Fruit fly (Drosophila melanogaster): ENCODE data around the gene fkh.
A peak's percentile ranks its signal among the peaks of the same experiment; 100 is the strongest.

Gene fkh

dm6 chr3R:28563531-28563930, 21.5 kb downstream of the fkh start:
- TF ChIP-seq jim (GFP tag; optimal IDR thresholded peaks at IDR 0.05): no peak
- TF ChIP-seq rgr (GFP tag; optimal IDR thresholded peaks at IDR 0.05): no peak
- TF ChIP-seq Sp1 (GFP tag; optimal IDR thresholded peaks at IDR 0.05): no peak
- no peak for TF ChIP-seq HLH106 (tag; optimal IDR thresholded peaks at IDR 0.05)
- TF ChIP-seq dmrt93B (GFP tag; optimal IDR thresholded peaks at IDR 0.05): no peak
- no peak for TF ChIP-seq CG9705 (GFP tag; optimal IDR thresholded peaks at IDR 0.05)

dm6 chr3R:28562654-28563198, 22.3 kb downstream of the fkh start:
- TF ChIP-seq Hnf4 (GFP tag; optimal IDR thresholded peaks at IDR 0.05): no peak
- TF ChIP-seq Myc (optimal IDR thresholded peaks at IDR 0.05): no peak
- no peak for TF ChIP-seq pan (optimal IDR thresholded peaks at IDR 0.05)
- no peak for TF ChIP-seq Dif (GFP tag; optimal IDR thresholded peaks at IDR 0.05; ENCODE audit: partially characterized antibody)
- TF ChIP-seq CG32264 (GFP tag; optimal IDR thresholded peaks at IDR 0.05): no peak
- TF ChIP-seq Vsx2 (GFP tag; optimal IDR thresholded peaks at IDR 0.05; ENCODE audit: partially characterized antibody): no peak
- no peak for TF ChIP-seq br (GFP tag; optimal IDR thresholded peaks at IDR 0.05)
- TF ChIP-seq psq (GFP tag; optimal IDR thresholded peaks at IDR 0.05): no peak
- no peak for TF ChIP-seq OdsH (GFP tag; optimal IDR thresholded peaks at IDR 0.05)
- no peak for TF ChIP-seq GATAd (GFP tag; optimal IDR thresholded peaks at IDR 0.05)
- TF ChIP-seq CG9705 (GFP tag; optimal IDR thresholded peaks at IDR 0.05): no peak
- TF ChIP-seq jim (GFP tag; optimal IDR thresholded peaks at IDR 0.05): no peak
- no peak for TF ChIP-seq sage (GFP tag; optimal IDR thresholded peaks at IDR 0.05)
- TF ChIP-seq h (GFP tag; optimal IDR thresholded peaks at IDR 0.05): no peak
- TF ChIP-seq Mio (GFP tag; optimal IDR thresholded peaks at IDR 0.05): no peak
- TF ChIP-seq CrebA (GFP tag; optimal IDR thresholded peaks at IDR 0.05; ENCODE audit: borderline replicate concordance): no peak

dm6 chr3R:28561320-28561831, 23.7 kb downstream of the fkh start:
- TF ChIP-seq usp (GFP tag; optimal IDR thresholded peaks at IDR 0.05) (no peak), tai (GFP tag; optimal IDR thresholded peaks at IDR 0.05) (no peak), GATAd (GFP tag; optimal IDR thresholded peaks at IDR 0.05) (no peak), h (GFP tag; optimal IDR thresholded peaks at IDR 0.05) (no peak), HLH106 (tag; optimal IDR thresholded peaks at IDR 0.05) (no peak), dmrt93B (GFP tag; optimal IDR thresholded peaks at IDR 0.05) (no peak), dl (GFP tag; optimal IDR thresholded peaks at IDR 0.05; ENCODE audit: insufficient read depth in 1 of 2, partially characterized antibody in 2 of 2) (no peak), Myc (optimal IDR thresholded peaks at IDR 0.05) (no peak), Dfd (GFP tag; optimal IDR thresholded peaks at IDR 0.05) (no peak), Hr78 (GFP tag; optimal IDR thresholded peaks at IDR 0.05) (no peak), OdsH (GFP tag; optimal IDR thresholded peaks at IDR 0.05) (no peak), Vsx2 (GFP tag; optimal IDR thresholded peaks at IDR 0.05; ENCODE audit: partially characterized antibody) (no peak), CG32264 (GFP tag; optimal IDR thresholded peaks at IDR 0.05) (no peak), jim (GFP tag; optimal IDR thresholded peaks at IDR 0.05) (no peak), Mio (GFP tag; optimal IDR thresholded peaks at IDR 0.05) (no peak), fru (GFP tag; optimal IDR thresholded peaks at IDR 0.05) (no peak), rgr (GFP tag; optimal IDR thresholded peaks at IDR 0.05) (no peak)

- TF ChIP-seq Hnf4 (GFP tag; optimal IDR thresholded peaks at IDR 0.05): peak; percentile 3
- TF ChIP-seq tai (GFP tag; optimal IDR thresholded peaks at IDR 0.05): no peak
- no peak for TF ChIP-seq sv (GFP tag; optimal IDR thresholded peaks at IDR 0.05)
- TF ChIP-seq Abd-B (GFP tag; optimal IDR thresholded peaks at IDR 0.05): no peak
- no peak for TF ChIP-seq foxo (GFP tag; optimal IDR thresholded peaks at IDR 0.05)
- TF ChIP-seq h (GFP tag; optimal IDR thresholded peaks at IDR 0.05): peak; percentile 39
- no peak for TF ChIP-seq Rel (GFP tag; optimal IDR thresholded peaks at IDR 0.05)
- TF ChIP-seq Rel (tag; optimal IDR thresholded peaks at IDR 0.05): no peak
- peak; percentile 37 for TF ChIP-seq OdsH (GFP tag; optimal IDR thresholded peaks at IDR 0.05)
- no peak for TF ChIP-seq sage (GFP tag; optimal IDR thresholded peaks at IDR 0.05)
- TF ChIP-seq br (GFP tag; optimal IDR thresholded peaks at IDR 0.05): peak; percentile 15
- TF ChIP-seq Vsx2 (GFP tag; optimal IDR thresholded peaks at IDR 0.05; ENCODE audit: partially characterized antibody): no peak
- no peak for TF ChIP-seq Jra (GFP tag; optimal IDR thresholded peaks at IDR 0.05)
- TF ChIP-seq woc (GFP tag; optimal IDR thresholded peaks at IDR 0.05): no peak
- no peak for TF ChIP-seq Dif (GFP tag; optimal IDR thresholded peaks at IDR 0.05; ENCODE audit: partially characterized antibody)
Observed at dm6 chr3R:28558801-28559200, 26.3 kb downstream of the fkh start.
